Worm (Caenorhabditis elegans): Measurements from ENCODE around the gene T10B5.4.

Gene T10B5.4

DNA sequence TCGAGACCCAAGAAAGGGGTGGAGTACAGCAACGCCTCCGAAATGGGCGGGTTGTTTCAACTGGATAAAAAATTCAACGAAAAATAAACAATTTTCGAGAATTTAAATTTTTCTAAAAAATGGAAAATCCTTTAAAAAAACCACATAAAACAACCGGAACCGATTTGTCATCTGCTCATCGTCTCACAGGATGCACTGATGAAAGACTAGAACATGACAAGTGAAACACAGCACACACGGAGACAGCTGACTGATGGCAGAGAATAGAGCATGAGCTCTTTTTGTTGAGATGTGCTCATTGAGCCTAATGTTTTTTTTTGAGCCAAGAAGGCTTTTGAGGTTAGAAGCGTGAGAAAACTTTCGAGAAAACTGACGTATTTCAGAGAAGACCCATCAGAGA, 18.4 kb upstream of the T10B5.4 start:
- TF ChIP-seq ceh-16 (tag; optimal IDR thresholded peaks at IDR 0.05) (no peak), nhr-129 (tag; optimal IDR thresholded peaks at IDR 0.05) (peak; percentile 9), unc-55 (GFP tag; optimal IDR thresholded peaks at IDR 0.05) (peak; percentile 68)

DNA sequence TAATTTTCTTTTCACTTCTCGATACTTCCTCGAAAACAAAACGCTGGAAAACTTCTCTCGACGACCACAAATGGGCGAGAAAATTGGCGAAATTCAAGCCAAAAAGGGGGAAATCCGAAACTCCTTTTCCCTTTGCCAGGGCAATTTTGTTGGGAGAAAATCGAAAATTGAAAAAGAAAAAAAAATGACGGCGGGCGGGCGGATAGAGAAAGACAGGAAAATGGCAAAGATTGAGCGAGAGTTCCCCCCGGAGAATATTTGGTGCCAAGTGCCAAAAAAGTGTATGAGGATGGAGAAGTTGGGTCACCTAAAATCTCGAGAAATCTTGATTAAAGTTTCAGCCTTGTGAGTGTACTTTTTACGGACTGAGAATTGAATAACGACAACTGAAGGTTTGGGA, 16.7 kb upstream of the T10B5.4 start:
- TF ChIP-seq F13H6.1 (tag; optimal IDR thresholded peaks at IDR 0.05) (no peak), aly-2 (tag; optimal IDR thresholded peaks at IDR 0.05) (no peak), nhr-10 (tag; optimal IDR thresholded peaks at IDR 0.05) (no peak), blmp-1 (tag; optimal IDR thresholded peaks at IDR 0.05; ENCODE audit: insufficient read depth) (no peak), ceh-82 (tag; optimal IDR thresholded peaks at IDR 0.05) (no peak), egl-27 (tag; optimal IDR thresholded peaks at IDR 0.05) (no peak)

DNA sequence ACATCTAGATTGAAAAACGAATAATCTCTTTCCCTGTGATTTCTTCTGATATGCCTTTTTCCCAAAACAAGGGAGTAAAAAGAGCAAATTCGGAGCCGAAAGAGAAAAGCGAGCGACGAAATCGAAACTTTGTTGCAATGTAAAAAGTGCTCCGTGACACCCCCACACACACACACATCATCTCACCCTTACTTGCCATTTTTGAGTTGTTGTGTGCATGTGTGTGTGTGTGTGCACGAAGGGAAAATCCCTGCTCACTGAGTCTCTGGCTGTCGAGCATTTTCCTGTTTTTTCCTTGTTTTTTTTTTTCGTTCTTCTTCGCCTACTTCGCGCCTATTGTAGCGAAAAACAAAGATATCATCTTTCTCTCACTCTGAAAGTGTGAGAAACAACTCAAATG, 15.4 kb upstream of the T10B5.4 start:
- TF ChIP-seq nhr-129 (tag; optimal IDR thresholded peaks at IDR 0.05) (peak; percentile 7), ceh-16 (tag; optimal IDR thresholded peaks at IDR 0.05) (no peak), nhr-21 (tag; optimal IDR thresholded peaks at IDR 0.05) (no peak), unc-55 (GFP tag; optimal IDR thresholded peaks at IDR 0.05) (peak; percentile 7), nhr-25 (tag; optimal IDR thresholded peaks at IDR 0.05) (no peak), lin-11 (tag; optimal IDR thresholded peaks at IDR 0.05) (no peak), C34F6.9 (tag; optimal IDR thresholded peaks at IDR 0.05) (peak; percentile 5)

DNA sequence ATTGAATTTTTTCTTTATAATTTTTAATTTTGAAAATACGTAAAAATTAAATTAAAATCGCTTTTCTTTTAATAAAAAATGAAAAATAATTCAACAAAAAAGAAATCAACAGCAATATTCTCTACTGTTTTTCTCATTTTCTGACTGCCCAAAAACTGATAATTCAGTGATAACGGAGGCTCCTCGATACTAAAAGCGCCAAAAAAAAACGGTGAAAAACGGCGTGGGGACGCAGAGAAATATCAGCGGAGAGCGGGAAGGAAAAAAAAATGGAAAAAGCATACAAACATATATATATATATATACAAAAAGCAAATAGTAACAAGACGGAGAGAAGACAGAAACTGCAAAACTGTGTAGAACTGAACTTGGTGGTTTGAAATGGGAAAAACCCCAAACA, 11.5 kb upstream of the T10B5.4 start:
- TF ChIP-seq elt-3 (tag; optimal IDR thresholded peaks at IDR 0.05): no peak
- TF ChIP-seq gmeb-1 (tag; optimal IDR thresholded peaks at IDR 0.05): peak; percentile 8
- TF ChIP-seq fos-1 (tag; optimal IDR thresholded peaks at IDR 0.05): peak; percentile 40

DNA sequence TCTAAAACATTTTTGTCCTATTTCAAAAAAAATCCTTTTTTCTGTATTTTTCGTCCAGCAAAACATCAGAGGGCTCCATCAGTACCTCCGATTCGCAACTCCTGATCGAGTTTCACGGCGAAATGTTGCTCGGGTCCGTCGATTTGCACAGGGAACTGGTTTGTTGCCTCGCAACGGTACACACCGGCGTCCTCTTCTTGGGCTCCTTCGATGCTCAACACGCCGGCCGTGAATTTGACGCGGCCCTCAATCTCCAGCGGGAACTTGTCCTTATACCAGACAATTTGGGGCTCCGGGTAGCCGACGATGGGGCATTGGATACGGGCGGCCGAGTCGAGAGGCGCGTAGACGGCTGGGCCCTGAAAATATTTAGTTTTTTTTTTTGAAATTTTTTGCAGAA, 6.4 kb upstream of the T10B5.4 start:
- TF ChIP-seq unc-55 (GFP tag; optimal IDR thresholded peaks at IDR 0.05) (no peak), lin-11 (tag; optimal IDR thresholded peaks at IDR 0.05) (no peak), ztf-1 (GFP tag; conservative IDR thresholded peaks at IDR 0.05) (no peak), ceh-82 (tag; optimal IDR thresholded peaks at IDR 0.05) (no peak), nhr-11 (tag; optimal IDR thresholded peaks at IDR 0.05) (no peak), snpc-4 (tag; optimal IDR thresholded peaks at IDR 0.05) (no peak), elt-1 (tag; optimal IDR thresholded peaks at IDR 0.05) (no peak), nhr-237 (tag; optimal IDR thresholded peaks at IDR 0.05) (no peak), fos-1 (tag; optimal IDR thresholded peaks at IDR 0.05) (no peak), C34F6.9 (tag; optimal IDR thresholded peaks at IDR 0.05) (no peak), unc-62 (GFP tag; optimal IDR thresholded peaks at IDR 0.05) (no peak), ZK546.5 (tag; optimal IDR thresholded peaks at IDR 0.05) (no peak), egl-27 (tag; optimal IDR thresholded peaks at IDR 0.05) (no peak), dmd-4 (tag; optimal IDR thresholded peaks at IDR 0.05) (no peak)

DNA sequence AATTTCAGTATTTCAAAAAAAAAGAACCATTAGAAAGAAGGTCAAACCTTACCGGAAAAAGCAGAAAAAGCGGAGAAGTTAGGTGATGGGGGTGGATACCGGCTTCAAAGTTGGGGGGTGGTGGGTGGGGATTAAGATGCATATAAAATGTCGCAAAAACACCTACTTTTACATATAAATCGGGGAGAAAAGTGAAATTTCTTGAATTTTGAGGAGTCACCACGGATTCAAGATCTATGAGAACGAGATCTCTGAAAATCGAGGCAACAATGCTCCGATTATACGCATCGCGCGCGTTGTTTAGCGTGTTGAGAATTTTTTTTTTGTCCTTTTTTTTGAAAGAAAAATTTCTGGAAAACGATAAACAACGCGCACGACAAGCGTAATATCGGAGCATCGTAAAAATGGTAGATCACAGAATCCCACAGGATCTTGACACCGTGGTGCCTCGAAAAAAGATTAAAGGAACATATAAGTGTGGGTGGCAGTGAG, 3.9 kb upstream of the T10B5.4 start:
- no peak for TF ChIP-seq unc-62 (GFP tag; optimal IDR thresholded peaks at IDR 0.05)
- TF ChIP-seq zag-1 (tag; optimal IDR thresholded peaks at IDR 0.05): no peak
- TF ChIP-seq mab-5 (tag; optimal IDR thresholded peaks at IDR 0.05): no peak
- no peak for TF ChIP-seq nhr-6 (tag; optimal IDR thresholded peaks at IDR 0.05)
- peak; percentile 67 for TF ChIP-seq ama-1 (optimal IDR thresholded peaks at IDR 0.05)
- TF ChIP-seq Y55F3AM.14 (GFP tag; optimal IDR thresholded peaks at IDR 0.05): peak; percentile 27
- peak in 1 of 2 experiments; percentile 10 for TF ChIP-seq lsy-2 (tag; optimal IDR thresholded peaks at IDR 0.05)
- TF ChIP-seq nhr-237 (tag; optimal IDR thresholded peaks at IDR 0.05): no peak
- TF ChIP-seq sma-3 (GFP tag; optimal IDR thresholded peaks at IDR 0.05): peak; percentile 18
- TF ChIP-seq sma-9 (GFP tag; optimal IDR thresholded peaks at IDR 0.05): peak; percentile 39
- TF ChIP-seq sma-9 (tag; optimal IDR thresholded peaks at IDR 0.05): no peak
- no peak for TF ChIP-seq nhr-11 (tag; optimal IDR thresholded peaks at IDR 0.05)
- TF ChIP-seq R02D3.7 (tag; optimal IDR thresholded peaks at IDR 0.05): no peak
- no peak for TF ChIP-seq mbf-1 (tag; optimal IDR thresholded peaks at IDR 0.05)
- peak; percentile 4 for TF ChIP-seq nhr-25 (tag; optimal IDR thresholded peaks at IDR 0.05)
- no peak for TF ChIP-seq ztf-4 (tag; optimal IDR thresholded peaks at IDR 0.05)
- no peak for TF ChIP-seq alr-1 (tag; optimal IDR thresholded peaks at IDR 0.05)
- TF ChIP-seq ztf-1 (GFP tag; conservative IDR thresholded peaks at IDR 0.05): peak; percentile 88; the same call in 1 of the 2 replicates
